Worm (Caenorhabditis elegans) whole organism, early embryonic: ENCODE data around the gene H38K22.6.

ENCODE experiments used
- B0310.2 ChIP-seq: sonication (generic microtip); optimal IDR thresholded peaks from 2 replicates; lab custom pipeline; 2016; ENCODE audit warnings: mild to moderate bottlenecking, missing genetic modification characterization, missing compliant biosample characterization
- F13C5.2 ChIP-seq: sonication (generic microtip); optimal IDR thresholded peaks from 2 replicates; lab custom pipeline; 2017; ENCODE audit warnings: mild to moderate bottlenecking, missing genetic modification characterization, inconsistent platforms, missing compliant biosample characterization
- aly-1 ChIP-seq: sonication (generic microtip); optimal IDR thresholded peaks from 2 replicates; lab custom pipeline; 2016; ENCODE audit warnings: missing genetic modification characterization, missing compliant biosample characterization
- ama-1 ChIP-seq: fragments of 150-350 bp; optimal IDR thresholded peaks from 2 replicates; lab custom pipeline; 2014
- ceh-36 ChIP-seq: sonication (generic microtip); optimal IDR thresholded peaks from 2 replicates; lab custom pipeline; 2016; ENCODE audit warnings: missing genetic modification characterization, inconsistent platforms, missing compliant biosample characterization
- ets-7 ChIP-seq: sonication (generic microtip); optimal IDR thresholded peaks from 2 replicates; lab custom pipeline; 2016; ENCODE audit warnings: missing genotype, missing genetic modification characterization, missing compliant biosample characterization
- flt-1 ChIP-seq: fragments of 200-800 bp; sonication (Bioruptor generic); IDR thresholded peaks from 2 replicates; pipeline ENCODE4 v1.3.6; 2022; ENCODE audit warnings: missing genetic modification characterization, missing compliant biosample characterization
- hnd-1 ChIP-seq: sonication (generic microtip); optimal IDR thresholded peaks from 2 replicates; lab custom pipeline; 2016; ENCODE audit warnings: missing genetic modification characterization, missing compliant biosample characterization
- pes-1 ChIP-seq: fragments of 200-800 bp; sonication (Bioruptor generic); IDR thresholded peaks from 2 replicates; pipeline ENCODE4 v1.3.6; 2022; ENCODE audit warnings: missing genetic modification reagents, missing genetic modification characterization, missing compliant biosample characterization
- scrt-1 ChIP-seq: fragments of 200-800 bp; sonication (Bioruptor generic); IDR thresholded peaks from 2 replicates; pipeline ENCODE4 v1.3.6; 2022; ENCODE audit warnings: missing genetic modification characterization, missing compliant biosample characterization
- sea-1 ChIP-seq: fragments of 200-800 bp; sonication (Bioruptor generic); conservative IDR thresholded peaks from 2 replicates; pipeline ENCODE4 v1.3.6; 2022; ENCODE audit warnings: missing genetic modification characterization, missing compliant biosample characterization
- tbx-11 ChIP-seq: fragments of 200-800 bp; sonication (Bioruptor generic); IDR thresholded peaks from 2 replicates; pipeline ENCODE4 v1.3.6; 2022; ENCODE audit warnings: missing genetic modification characterization, missing compliant biosample characterization
- tbx-37 ChIP-seq: fragments of 200-800 bp; sonication (Bioruptor generic); conservative IDR thresholded peaks from 2 replicates; pipeline ENCODE4 v1.3.6; 2022; ENCODE audit warnings: missing genetic modification reagents, missing genetic modification characterization, missing compliant biosample characterization
- tra-4 ChIP-seq: sonication (generic microtip); optimal IDR thresholded peaks from 2 replicates; lab custom pipeline; 2017; ENCODE audit warnings: missing genetic modification characterization, missing compliant biosample characterization

ce11 chrIII:4274524-4274923, 45.7 kb upstream of the H38K22.6 start:
- TF ChIP-seq ceh-36 (tag; lab: Kevin White, UChicago) (no peak), ama-1 (lab: Kevin White, UChicago) (no peak), flt-1 (GFP tag; lab: Robert Waterston, UW) (no peak), ets-7 (tag; lab: Kevin White, UChicago) (no peak), tbx-11 (no peak), hnd-1 (tag; lab: Kevin White, UChicago) (no peak), tra-4 (tag; lab: Kevin White, UChicago) (no peak), tbx-37 (GFP tag; lab: Robert Waterston, UW) (no peak), B0310.2 (tag; lab: Kevin White, UChicago) (no peak), aly-1 (tag; lab: Kevin White, UChicago) (no peak), sea-1 (no peak), scrt-1 (no peak), F13C5.2 (tag; lab: Kevin White, UChicago) (no peak), pes-1 (GFP tag; lab: Robert Waterston, UW) (no peak; the same call in 1 of the 2 replicates)
